Worm (Caenorhabditis elegans) whole organism, L2 larva: ENCODE measurements around the gene F08G2.8.

Experiments
- ama-1 ChIP-seq: fragments of 150-350 bp; optimal IDR thresholded peaks from 2 replicates; lab custom pipeline; 2018; ENCODE audit warnings: inconsistent platforms
- fos-1 ChIP-seq: fragments of 150-350 bp; optimal IDR thresholded peaks from 2 replicates; lab custom pipeline; 2014; ENCODE audit warnings: missing biosample characterization, missing genetic modification characterization
- lsy-2 ChIP-seq, 2 experiments: fragments of 150-350 bp in 1 of 2; sonication (generic microtip) in 1 of 2; optimal IDR thresholded peaks; 2 replicates each; lab custom pipeline; 2014 to 2017; ENCODE audit warnings: missing biosample characterization in 2 of 2, missing genetic modification characterization in 2 of 2
- nhr-21 ChIP-seq: fragments of 150-350 bp; optimal IDR thresholded peaks from 2 replicates; lab custom pipeline; 2014; ENCODE audit warnings: missing biosample characterization, missing genetic modification characterization
- skn-1 ChIP-seq: sonication (generic microtip); optimal IDR thresholded peaks from 2 replicates; lab custom pipeline; 2017; ENCODE audit warnings: missing biosample characterization, missing genetic modification characterization
- sma-3 ChIP-seq: sonication (generic microtip); optimal IDR thresholded peaks from 2 replicates; lab custom pipeline; 2016; ENCODE audit warnings: missing genetic modification reagents, missing genetic modification characterization, missing compliant biosample characterization
- snpc-4 ChIP-seq: fragments of 150-350 bp; optimal IDR thresholded peaks from 2 replicates; lab custom pipeline; 2014; ENCODE audit warnings: missing biosample characterization, missing genetic modification characterization
- unc-39 ChIP-seq: fragments of 150-350 bp; optimal IDR thresholded peaks from 2 replicates; lab custom pipeline; 2014; ENCODE audit warnings: missing biosample characterization, missing genetic modification characterization
- zag-1 ChIP-seq: fragments of 150-350 bp; optimal IDR thresholded peaks from 2 replicates; lab custom pipeline; 2014; ENCODE audit warnings: missing biosample characterization, missing genetic modification characterization

ce11 chrII:13841106-13841854, 10.8 kb upstream of the F08G2.8 start, which contains the start of gene F08G2.7:
- no peak for TF ChIP-seq snpc-4
- TF ChIP-seq sma-3 (GFP tag; lab: Kevin White, UChicago): no peak
- no peak for TF ChIP-seq ama-1
- TF ChIP-seq unc-39 (tag; lab: Kevin White, UChicago): no peak
- TF ChIP-seq skn-1 (tag; lab: Kevin White, UChicago): no peak
- no peak for TF ChIP-seq nhr-21 (tag; lab: Kevin White, UChicago)
- TF ChIP-seq fos-1 (tag; lab: Kevin White, UChicago): no peak
- no peak for TF ChIP-seq lsy-2 (tag; optimal IDR thresholded peaks at IDR 0.05; lab: Kevin White, UChicago)
- no peak for TF ChIP-seq zag-1 (tag; lab: Kevin White, UChicago)
